Worm (Caenorhabditis elegans) whole organism, mixed stage, embryonic: ENCODE measurements around the gene ttr-39.

ENCODE experiments used
- bed-3 ChIP-seq: fragments of 200-800 bp; sonication (Bioruptor generic); optimal IDR thresholded peaks from 3 replicates; lab custom pipeline; 2018; ENCODE audit warnings: mild to moderate bottlenecking, missing genetic modification characterization, moderate library complexity, missing compliant biosample characterization
- blmp-1 ChIP-seq: fragments of 150-350 bp; optimal IDR thresholded peaks from 2 replicates; lab custom pipeline; 2014; ENCODE audit warnings: missing biosample characterization, missing genetic modification characterization
- elt-1 ChIP-seq: sonication (generic microtip); optimal IDR thresholded peaks from 2 replicates; lab custom pipeline; 2017; ENCODE audit warnings: missing genetic modification characterization, mild to moderate bottlenecking, missing compliant biosample characterization, antibody characterized with exemption, moderate library complexity, borderline replicate concordance; ENCODE audit not compliant: insufficient read depth
- lsy-2 ChIP-seq: fragments of 150-350 bp; optimal IDR thresholded peaks from 2 replicates; lab custom pipeline; 2014; ENCODE audit warnings: missing biosample characterization, missing genetic modification characterization
- mab-5 ChIP-seq: fragments of 150-350 bp; optimal IDR thresholded peaks from 2 replicates; lab custom pipeline; 2014; ENCODE audit warnings: missing biosample characterization, missing genetic modification characterization
- nhr-237 ChIP-seq: fragments of 150-350 bp; optimal IDR thresholded peaks from 2 replicates; lab custom pipeline; 2014; ENCODE audit warnings: missing biosample characterization, missing genetic modification characterization
- pha-4 ChIP-seq: fragments of 150-350 bp; optimal IDR thresholded peaks from 2 replicates; lab custom pipeline; 2018; ENCODE audit warnings: missing biosample characterization, missing genetic modification reagents, missing genetic modification characterization
- snpc-4 ChIP-seq: fragments of 150-350 bp; optimal IDR thresholded peaks from 2 replicates; lab custom pipeline; 2014; ENCODE audit warnings: missing biosample characterization, missing genetic modification characterization
- unc-39 ChIP-seq: fragments of 150-350 bp; optimal IDR thresholded peaks from 2 replicates; lab custom pipeline; 2014; ENCODE audit warnings: missing biosample characterization, missing genetic modification characterization
- unc-62 ChIP-seq: fragments of 150-350 bp; optimal IDR thresholded peaks from 2 replicates; lab custom pipeline; 2014; ENCODE audit warnings: missing biosample characterization, missing genetic modification reagents, missing genetic modification characterization

- TF ChIP-seq unc-39 (tag; lab: Kevin White, UChicago) (no peak), elt-1 (tag; lab: Kevin White, UChicago) (no peak), pha-4 (tag; lab: Kevin White, UChicago) (no peak), mab-5 (tag; lab: Kevin White, UChicago) (no peak), lsy-2 (no peak), nhr-237 (tag; lab: Kevin White, UChicago) (no peak), blmp-1 (tag; lab: Kevin White, UChicago) (no peak), unc-62 (no peak), snpc-4 (tag; lab: Kevin White, UChicago) (no peak), bed-3 (GFP tag; lab: Kevin White, UChicago) (no peak)
These were observed 33.5 kb downstream of the ttr-39 start, which contains the start of gene T04B2.7 for ce11 chrIV:10056138-10056537.
